Worm (Caenorhabditis elegans) whole organism, L2 larva: ENCODE results near the gene ZK470.14.

ENCODE experiments used
- C34F6.9 ChIP-seq: fragments of 150-350 bp; optimal IDR thresholded peaks from 2 replicates; lab custom pipeline; 2014; ENCODE audit warnings: missing biosample characterization, missing genetic modification characterization
- F13H6.1 ChIP-seq: sonication (generic microtip); optimal IDR thresholded peaks from 2 replicates; lab custom pipeline; 2016; ENCODE audit warnings: missing genetic modification characterization, missing compliant biosample characterization
- R02D3.7 ChIP-seq: fragments of 150-350 bp; optimal IDR thresholded peaks from 2 replicates; lab custom pipeline; 2014; ENCODE audit warnings: missing biosample characterization, missing genetic modification characterization
- Y55F3AM.14 ChIP-seq: fragments of 200-800 bp; sonication (Bioruptor generic); optimal IDR thresholded peaks from 2 replicates; lab custom pipeline; 2018; ENCODE audit warnings: mild to moderate bottlenecking, missing genetic modification characterization, missing compliant biosample characterization
- ZK546.5 ChIP-seq: sonication (generic microtip); optimal IDR thresholded peaks from 2 replicates; lab custom pipeline; 2017; ENCODE audit warnings: missing biosample characterization, missing genetic modification characterization
- alr-1 ChIP-seq: fragments of 150-350 bp; optimal IDR thresholded peaks from 2 replicates; lab custom pipeline; 2014; ENCODE audit warnings: missing biosample characterization, missing genetic modification characterization
- aly-2 ChIP-seq: fragments of 150-350 bp; optimal IDR thresholded peaks from 2 replicates; lab custom pipeline; 2014; ENCODE audit warnings: missing biosample characterization, missing genetic modification characterization
- ama-1 ChIP-seq: fragments of 150-350 bp; optimal IDR thresholded peaks from 2 replicates; lab custom pipeline; 2018; ENCODE audit warnings: inconsistent platforms
- blmp-1 ChIP-seq: sonication (generic microtip); optimal IDR thresholded peaks from 2 replicates; lab custom pipeline; 2017; ENCODE audit warnings: missing genetic modification characterization, mild to moderate bottlenecking, missing compliant biosample characterization, antibody characterized with exemption, moderate library complexity; ENCODE audit not compliant: insufficient read depth
- ceh-16 ChIP-seq: fragments of 150-350 bp; optimal IDR thresholded peaks from 2 replicates; lab custom pipeline; 2014; ENCODE audit warnings: missing biosample characterization, missing genetic modification characterization
- ceh-82 ChIP-seq: fragments of 150-350 bp; optimal IDR thresholded peaks from 2 replicates; lab custom pipeline; 2014; ENCODE audit warnings: missing biosample characterization, missing genetic modification characterization
- crh-2 ChIP-seq: sonication (generic microtip); optimal IDR thresholded peaks from 2 replicates; lab custom pipeline; 2017; ENCODE audit warnings: missing biosample characterization, missing genetic modification characterization
- dmd-4 ChIP-seq: sonication (generic microtip); optimal IDR thresholded peaks from 2 replicates; lab custom pipeline; 2017; ENCODE audit warnings: missing biosample characterization, missing genetic modification characterization
- egl-27 ChIP-seq: sonication (generic microtip); optimal IDR thresholded peaks from 3 replicates; lab custom pipeline; 2017; ENCODE audit warnings: missing biosample characterization, missing genetic modification reagents, missing genetic modification characterization
- elt-1 ChIP-seq: fragments of 150-350 bp; optimal IDR thresholded peaks from 2 replicates; lab custom pipeline; 2014; ENCODE audit warnings: missing biosample characterization, missing genetic modification characterization
- elt-3 ChIP-seq: sonication (generic microtip); optimal IDR thresholded peaks from 2 replicates; lab custom pipeline; 2017; ENCODE audit warnings: missing biosample characterization, missing genetic modification characterization
- fos-1 ChIP-seq: fragments of 150-350 bp; optimal IDR thresholded peaks from 2 replicates; lab custom pipeline; 2014; ENCODE audit warnings: missing biosample characterization, missing genetic modification characterization
- gmeb-1 ChIP-seq: fragments of 150-350 bp; optimal IDR thresholded peaks from 2 replicates; lab custom pipeline; 2014; ENCODE audit warnings: missing biosample characterization, missing genetic modification characterization
- lin-11 ChIP-seq: fragments of 150-350 bp; sonication (generic microtip); optimal IDR thresholded peaks from 2 replicates; lab custom pipeline; 2014; ENCODE audit warnings: missing biosample characterization, missing genetic modification characterization, inconsistent platforms, mixed read lengths
- lin-13 ChIP-seq: fragments of 150-350 bp; optimal IDR thresholded peaks from 2 replicates; lab custom pipeline; 2014; ENCODE audit warnings: missing biosample characterization, missing genetic modification reagents, missing genetic modification characterization
- lin-39 ChIP-seq: fragments of 150-350 bp; optimal IDR thresholded peaks from 2 replicates; lab custom pipeline; 2014; ENCODE audit warnings: missing biosample characterization, missing genetic modification reagents, missing genetic modification characterization
- lsy-2 ChIP-seq, 2 experiments: fragments of 150-350 bp in 1 of 2; sonication (generic microtip) in 1 of 2; optimal IDR thresholded peaks; 2 replicates each; lab custom pipeline; 2014 to 2017; ENCODE audit warnings: missing biosample characterization in 2 of 2, missing genetic modification characterization in 2 of 2
- mab-5 ChIP-seq: fragments of 150-350 bp; optimal IDR thresholded peaks from 2 replicates; lab custom pipeline; 2014; ENCODE audit warnings: missing biosample characterization, missing genetic modification characterization
- mbf-1 ChIP-seq: sonication (generic microtip); optimal IDR thresholded peaks from 2 replicates; lab custom pipeline; 2017; ENCODE audit warnings: missing biosample characterization, missing genetic modification characterization
- mdl-1 ChIP-seq, 2 experiments: fragments of 150-350 bp in 1 of 2; sonication (generic microtip) in 1 of 2; optimal IDR thresholded peaks; 2 replicates each; lab custom pipeline; 2017; ENCODE audit warnings: missing biosample characterization in 2 of 2, missing genetic modification characterization in 2 of 2
- nhr-10 ChIP-seq: sonication (generic microtip); optimal IDR thresholded peaks from 2 replicates; lab custom pipeline; 2017; ENCODE audit warnings: missing biosample characterization, missing genetic modification characterization
- nhr-11 ChIP-seq: fragments of 150-350 bp; optimal IDR thresholded peaks from 2 replicates; lab custom pipeline; 2014; ENCODE audit warnings: missing biosample characterization, missing genetic modification characterization
- nhr-12 ChIP-seq: fragments of 150-350 bp; optimal IDR thresholded peaks from 2 replicates; lab custom pipeline; 2014; ENCODE audit warnings: missing biosample characterization, missing genetic modification characterization
- nhr-129 ChIP-seq: fragments of 150-350 bp; optimal IDR thresholded peaks from 2 replicates; lab custom pipeline; 2014; ENCODE audit warnings: missing biosample characterization, missing genetic modification characterization
- nhr-21 ChIP-seq: fragments of 150-350 bp; optimal IDR thresholded peaks from 2 replicates; lab custom pipeline; 2014; ENCODE audit warnings: missing biosample characterization, missing genetic modification characterization
- nhr-23 ChIP-seq: fragments of 150-350 bp; optimal IDR thresholded peaks from 2 replicates; lab custom pipeline; 2014; ENCODE audit warnings: missing biosample characterization, missing genetic modification reagents, missing genetic modification characterization
- nhr-237 ChIP-seq: fragments of 150-350 bp; optimal IDR thresholded peaks from 2 replicates; lab custom pipeline; 2014; ENCODE audit warnings: missing biosample characterization, missing genetic modification characterization
- nhr-25 ChIP-seq: fragments of 150-350 bp; sonication (generic microtip); optimal IDR thresholded peaks from 3 replicates; lab custom pipeline; 2014; ENCODE audit warnings: missing biosample characterization, missing genetic modification characterization
- nhr-6 ChIP-seq: fragments of 150-350 bp; optimal IDR thresholded peaks from 2 replicates; lab custom pipeline; 2014; ENCODE audit warnings: missing biosample characterization, missing genetic modification characterization
- nhr-77 ChIP-seq: fragments of 150-350 bp; optimal IDR thresholded peaks from 2 replicates; lab custom pipeline; 2014; ENCODE audit warnings: missing biosample characterization, missing genetic modification characterization
- peb-1 ChIP-seq: fragments of 150-350 bp; optimal IDR thresholded peaks from 2 replicates; lab custom pipeline; 2014; ENCODE audit warnings: missing biosample characterization, missing genetic modification characterization
- sem-4 ChIP-seq: fragments of 150-350 bp; optimal IDR thresholded peaks from 2 replicates; lab custom pipeline; 2014; ENCODE audit warnings: missing biosample characterization, missing genetic modification reagents, missing genetic modification characterization
- skn-1 ChIP-seq: sonication (generic microtip); optimal IDR thresholded peaks from 2 replicates; lab custom pipeline; 2017; ENCODE audit warnings: missing biosample characterization, missing genetic modification characterization
- sma-3 ChIP-seq: sonication (generic microtip); optimal IDR thresholded peaks from 2 replicates; lab custom pipeline; 2016; ENCODE audit warnings: missing genetic modification reagents, missing genetic modification characterization, missing compliant biosample characterization
- sma-9 ChIP-seq, 2 experiments: fragments of 150-350 bp in 1 of 2; sonication (generic microtip) in 1 of 2; optimal IDR thresholded peaks; 2 replicates each; lab custom pipeline; 2014 to 2016; ENCODE audit warnings: missing genetic modification characterization in 2 of 2, mild to moderate bottlenecking in 1 of 2, missing biosample characterization in 1 of 2, missing compliant biosample characterization in 1 of 2, missing genetic modification reagents in 1 of 2, moderate library complexity in 1 of 2
- snpc-4 ChIP-seq: fragments of 150-350 bp; optimal IDR thresholded peaks from 2 replicates; lab custom pipeline; 2014; ENCODE audit warnings: missing biosample characterization, missing genetic modification characterization
- unc-39 ChIP-seq: fragments of 150-350 bp; optimal IDR thresholded peaks from 2 replicates; lab custom pipeline; 2014; ENCODE audit warnings: missing biosample characterization, missing genetic modification characterization
- unc-55 ChIP-seq: fragments of 150-350 bp; sonication (generic microtip); optimal IDR thresholded peaks from 3 replicates; lab custom pipeline; 2014; ENCODE audit warnings: missing biosample characterization, missing genetic modification reagents, missing genetic modification characterization
- unc-62 ChIP-seq: fragments of 150-350 bp; optimal IDR thresholded peaks from 2 replicates; lab custom pipeline; 2014; ENCODE audit warnings: missing biosample characterization, missing genetic modification reagents, missing genetic modification characterization
- zag-1 ChIP-seq: fragments of 150-350 bp; optimal IDR thresholded peaks from 2 replicates; lab custom pipeline; 2014; ENCODE audit warnings: missing biosample characterization, missing genetic modification characterization
- ztf-1 ChIP-seq: fragments of 200-800 bp; sonication (Bioruptor generic); conservative IDR thresholded peaks from 2 replicates; pipeline ENCODE4 v1.3.6; 2022; ENCODE audit warnings: missing genetic modification characterization, missing compliant biosample characterization
- ztf-11 ChIP-seq: sonication (generic microtip); optimal IDR thresholded peaks from 2 replicates; lab custom pipeline; 2017; ENCODE audit warnings: missing biosample characterization, missing genetic modification characterization
- ztf-4 ChIP-seq: fragments of 150-350 bp; optimal IDR thresholded peaks from 2 replicates; lab custom pipeline; 2014; ENCODE audit warnings: missing biosample characterization, missing genetic modification characterization

ZK470.14 gene

DNA sequence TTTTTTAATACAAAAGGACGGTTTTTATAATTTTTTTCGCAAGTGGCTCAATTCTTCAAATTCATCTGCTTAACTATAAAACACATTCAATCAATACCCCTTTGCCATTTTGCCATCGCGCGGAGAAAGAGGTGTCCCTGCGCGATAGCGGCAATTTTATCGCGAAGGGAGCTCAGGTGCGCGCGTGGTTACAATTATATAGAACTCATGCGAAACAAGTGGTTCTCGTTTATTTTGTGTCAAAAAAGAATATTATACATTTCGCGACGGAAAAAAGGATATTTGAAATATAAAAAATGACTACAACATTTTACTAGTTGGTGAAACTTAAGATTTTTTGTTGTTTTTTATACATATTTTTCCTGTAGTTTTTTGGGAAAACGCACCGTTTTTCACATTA is 41.9 kb downstream of the ZK470.14 start:
- TF ChIP-seq ztf-4 (tag; lab: Kevin White, UChicago) (peak; percentile 99), skn-1 (tag; lab: Kevin White, UChicago) (peak; percentile 94), lin-13 (GFP tag; lab: Kevin White, UChicago) (peak; percentile 99), blmp-1 (peak; percentile 85), dmd-4 (peak; percentile 83), ama-1 (lab: Kevin White, UChicago) (peak; percentile 66), nhr-11 (tag; lab: Kevin White, UChicago) (peak; percentile 87), C34F6.9 (tag; lab: Kevin White, UChicago) (peak; percentile 99), nhr-6 (tag; lab: Kevin White, UChicago) (peak; percentile 98), R02D3.7 (tag; lab: Kevin White, UChicago) (peak; percentile 74), ZK546.5 (tag; lab: Kevin White, UChicago) (peak; percentile 83), ztf-1 (GFP tag; lab: Robert Waterston, UW) (peak; percentile 98), unc-62 (GFP tag; lab: Kevin White, UChicago) (peak; percentile 81), aly-2 (tag; lab: Kevin White, UChicago) (no peak), mab-5 (tag; lab: Kevin White, UChicago) (peak; percentile 98), sem-4 (tag; lab: Kevin White, UChicago) (peak; percentile 99), nhr-23 (tag; lab: Kevin White, UChicago) (peak; percentile 49), sma-3 (GFP tag; lab: Kevin White, UChicago) (peak; percentile 99), unc-55 (GFP tag; lab: Kevin White, UChicago) (peak; percentile 99), mdl-1 (tag; optimal IDR thresholded peaks at IDR 0.05; lab: Kevin White, UChicago) (peak; percentile 95 to 97), nhr-129 (peak; percentile 99), mbf-1 (tag; lab: Kevin White, UChicago) (peak; percentile 73), nhr-21 (tag; lab: Kevin White, UChicago) (peak; percentile 100), lin-11 (peak; percentile 100), Y55F3AM.14 (GFP tag; lab: Kevin White, UChicago) (peak; percentile 93), gmeb-1 (tag; lab: Kevin White, UChicago) (peak; percentile 94), lsy-2 (tag; optimal IDR thresholded peaks at IDR 0.05; lab: Kevin White, UChicago) (peak; percentile 97), ceh-16 (tag; lab: Kevin White, UChicago) (peak; percentile 96), elt-1 (peak; percentile 61), unc-39 (tag; lab: Kevin White, UChicago) (peak; percentile 80), sma-9 (GFP tag; optimal IDR thresholded peaks at IDR 0.05; lab: Kevin White, UChicago) (peak; percentile 99), sma-9 (tag; optimal IDR thresholded peaks at IDR 0.05; lab: Kevin White, UChicago) (no peak), F13H6.1 (tag; lab: Kevin White, UChicago) (peak; percentile 99), lin-39 (tag; lab: Kevin White, UChicago) (peak; percentile 89), alr-1 (tag; lab: Kevin White, UChicago) (peak; percentile 66), peb-1 (tag; lab: Kevin White, UChicago) (no peak), elt-3 (peak; percentile 36), nhr-237 (peak; percentile 99), nhr-10 (peak; percentile 100), fos-1 (tag; lab: Kevin White, UChicago) (peak; percentile 99), snpc-4 (tag; lab: Kevin White, UChicago) (peak; percentile 91), nhr-12 (tag; lab: Kevin White, UChicago) (peak; percentile 75), ceh-82 (tag; lab: Kevin White, UChicago) (peak; percentile 99), egl-27 (peak; percentile 99), nhr-25 (peak; percentile 98), nhr-77 (tag; lab: Kevin White, UChicago) (peak; percentile 98), ztf-11 (tag; lab: Kevin White, UChicago) (peak; percentile 87), crh-2 (peak; percentile 100), zag-1 (peak; percentile 99)
